Worm (Caenorhabditis elegans): ENCODE data around the gene Y62H9A.10.

ce11 chrX:11931559-11931958 lies 29.0 kb upstream of the Y62H9A.10 start, which contains the start of gene dot-1.4:
- TF ChIP-seq nhr-237 (tag; optimal IDR thresholded peaks at IDR 0.05) (no peak), nhr-11 (tag; optimal IDR thresholded peaks at IDR 0.05) (no peak), ama-1 (optimal IDR thresholded peaks at IDR 0.05) (no peak)

Data from whole organism, L2 larva.